Fruit fly (Drosophila melanogaster) whole organism, embryonic: ENCODE data around the gene aru.

ENCODE experiments used
- ATbp ChIP-seq: fragments of 200-800 bp; sonication (Bioruptor generic); optimal IDR thresholded peaks from 2 replicates; lab custom pipeline; 2017; ENCODE audit warnings: missing biosample characterization, mild to moderate bottlenecking, missing genetic modification characterization, missing genetic modification reagents
- Awh ChIP-seq: fragments of 200-800 bp; sonication (Bioruptor generic); IDR thresholded peaks from 2 replicates; pipeline ENCODE4, ENCODE4 v1.3.6; 2022; ENCODE audit warnings: missing biosample characterization, missing genetic modification characterization
- CG10462 ChIP-seq: fragments of 200-800 bp; sonication (Bioruptor generic); optimal IDR thresholded peaks from 2 replicates; lab custom pipeline; 2016; ENCODE audit warnings: missing biosample characterization, missing genetic modification characterization
- CG10543 ChIP-seq: fragments of 200-800 bp; sonication (Bioruptor generic); optimal IDR thresholded peaks from 3 replicates; lab custom pipeline; 2017; ENCODE audit warnings: missing biosample characterization, mild to moderate bottlenecking, missing genetic modification characterization, moderate library complexity
- CG13624 ChIP-seq: fragments of 200-800 bp; sonication (Bioruptor generic); optimal IDR thresholded peaks from 2 replicates; lab custom pipeline; 2016; ENCODE audit warnings: missing biosample characterization, missing genetic modification characterization
- CG1603 ChIP-seq: fragments of 200-800 bp; sonication (Bioruptor generic); optimal IDR thresholded peaks from 2 replicates; lab custom pipeline; 2019; ENCODE audit warnings: missing biosample characterization, mild to moderate bottlenecking, missing genetic modification characterization, moderate library complexity
- CG16813 ChIP-seq: fragments of 200-800 bp; sonication (Bioruptor generic); IDR thresholded peaks from 3 replicates; pipeline ENCODE4 v1.3.6; 2022; ENCODE audit warnings: missing biosample characterization, missing genetic modification characterization; ENCODE audit not compliant: partially characterized antibody
- CG18476 ChIP-seq: fragments of 200-800 bp; sonication (Bioruptor generic); optimal IDR thresholded peaks from 2 replicates; lab custom pipeline; 2016; ENCODE audit warnings: missing biosample characterization, mild to moderate bottlenecking, missing genetic modification characterization
- CG32532 ChIP-seq: fragments of 200-800 bp; sonication (Bioruptor generic); IDR thresholded peaks from 2 replicates; pipeline ENCODE4 v1.3.6; 2022; ENCODE audit warnings: missing biosample characterization, missing genetic modification characterization
- CG32772 ChIP-seq: fragments of 200-800 bp; sonication (Bioruptor generic); IDR thresholded peaks from 2 replicates; pipeline ENCODE4 v1.3.6; 2022; ENCODE audit warnings: missing biosample characterization, missing genetic modification characterization
- CG34422 ChIP-seq: fragments of 200-800 bp; sonication (Bioruptor generic); IDR thresholded peaks from 3 replicates; pipeline ENCODE4 v1.3.6; 2022; ENCODE audit warnings: missing biosample characterization, missing genetic modification characterization
- CG3995 ChIP-seq: fragments of 200-800 bp; sonication (Bioruptor generic); optimal IDR thresholded peaks from 3 replicates; lab custom pipeline; 2016; ENCODE audit warnings: missing biosample characterization, missing genetic modification characterization
- CG4360 ChIP-seq: fragments of 200-800 bp; sonication (Bioruptor generic); IDR thresholded peaks from 2 replicates; pipeline ENCODE4 v1.3.6; 2022; ENCODE audit warnings: missing biosample characterization, missing genetic modification characterization
- CG5180 ChIP-seq: fragments of 200-800 bp; sonication (Bioruptor generic); optimal IDR thresholded peaks from 3 replicates; lab custom pipeline; 2017; ENCODE audit warnings: missing biosample characterization, missing genetic modification characterization, mild to moderate bottlenecking, moderate library complexity, missing genetic modification reagents
- CG7839 ChIP-seq: fragments of 200-800 bp; sonication (Bioruptor generic); optimal IDR thresholded peaks from 3 replicates; lab custom pipeline; 2018; ENCODE audit warnings: missing biosample characterization, mild to moderate bottlenecking, missing genetic modification characterization, moderate library complexity
- CG8478 ChIP-seq: fragments of >200 bp; optimal IDR thresholded peaks from 2 replicates; lab custom pipeline; 2018
- CG9437 ChIP-seq: fragments of 200-800 bp; sonication (Bioruptor generic); optimal IDR thresholded peaks from 2 replicates; lab custom pipeline; 2018; ENCODE audit warnings: missing biosample characterization, mild to moderate bottlenecking, missing genetic modification characterization
- Doc2 ChIP-seq: fragments of 200-800 bp; sonication (Bioruptor generic); IDR thresholded peaks from 2 replicates; pipeline ENCODE4 v1.3.6; 2022; ENCODE audit warnings: missing biosample characterization, missing genetic modification characterization
- Dref ChIP-seq: fragments of 200-800 bp; sonication (Bioruptor generic); IDR thresholded peaks from 2 replicates; pipeline ENCODE4 v1.3.6; 2022; ENCODE audit warnings: missing biosample characterization, missing genetic modification characterization
- Ets97D ChIP-seq: fragments of 200-800 bp; sonication (Bioruptor generic); optimal IDR thresholded peaks from 3 replicates; lab custom pipeline; 2016; ENCODE audit warnings: missing biosample characterization, missing genetic modification characterization
- Fer2 ChIP-seq: fragments of 200-800 bp; sonication (Bioruptor generic); optimal IDR thresholded peaks from 2 replicates; lab custom pipeline; 2018; ENCODE audit warnings: missing biosample characterization, mild to moderate bottlenecking, missing genetic modification characterization, moderate library complexity
- H2.0 ChIP-seq: fragments of 200-800 bp; sonication (Bioruptor generic); IDR thresholded peaks from 2 replicates; pipeline ENCODE4 v1.3.6; 2022; ENCODE audit warnings: missing biosample characterization, missing genetic modification characterization
- Hr51 ChIP-seq, 2 experiments: fragments of 200-800 bp; sonication (Bioruptor generic); optimal IDR thresholded peaks; 2 replicates in 1 of 2; 3 replicates in 1 of 2; lab custom pipeline; 2016 to 2018; ENCODE audit warnings: missing biosample characterization in 2 of 2, missing genetic modification characterization in 2 of 2, mild to moderate bottlenecking in 1 of 2, moderate library complexity in 1 of 2
- Kr ChIP-seq: fragments of 200-800 bp; sonication (Bioruptor generic); optimal IDR thresholded peaks from 2 replicates; lab custom pipeline; 2017; ENCODE audit warnings: missing biosample characterization, mild to moderate bottlenecking, missing genetic modification characterization
- Lpt ChIP-seq: fragments of >200 bp; optimal IDR thresholded peaks from 2 replicates; lab custom pipeline; 2018; ENCODE audit warnings: missing biosample characterization, missing genetic modification characterization
- NC2α ChIP-seq: fragments of 200-800 bp; sonication (Bioruptor generic); optimal IDR thresholded peaks from 2 replicates; lab custom pipeline; 2016; ENCODE audit warnings: missing biosample characterization, missing genetic modification characterization
- Nf-YA ChIP-seq: fragments of 200-800 bp; sonication (Bioruptor generic); IDR thresholded peaks from 2 replicates; pipeline ENCODE4 v1.3.6; 2022; ENCODE audit warnings: missing biosample characterization, missing genetic modification characterization
- Opbp ChIP-seq: fragments of 200-800 bp; sonication (Bioruptor generic); IDR thresholded peaks from 3 replicates; pipeline ENCODE4 v1.3.6; 2022; ENCODE audit warnings: missing biosample characterization, missing genetic modification characterization; ENCODE audit not compliant: partially characterized antibody
- Pdp1 ChIP-seq, 2 experiments: fragments of 200-800 bp; sonication (Bioruptor generic); optimal IDR thresholded peaks; 3 replicates each; lab custom pipeline; 2016; ENCODE audit warnings: missing biosample characterization in 2 of 2, missing genetic modification characterization in 2 of 2, mild to moderate bottlenecking in 1 of 2, moderate library complexity in 1 of 2
- Sry-β ChIP-seq: fragments of 200-800 bp; sonication (Bioruptor generic); optimal IDR thresholded peaks from 2 replicates; lab custom pipeline; 2018; ENCODE audit warnings: missing biosample characterization, mild to moderate bottlenecking, missing genetic modification characterization, moderate library complexity
- ac ChIP-seq: fragments of 200-800 bp; sonication (Bioruptor generic); optimal IDR thresholded peaks from 3 replicates; lab custom pipeline; 2017; ENCODE audit warnings: missing biosample characterization, mild to moderate bottlenecking, missing genetic modification characterization
- al ChIP-seq: fragments of 200-800 bp; sonication (Bioruptor generic); IDR thresholded peaks from 2 replicates; pipeline ENCODE4 v1.3.6; 2022; ENCODE audit warnings: missing biosample characterization, missing genetic modification characterization
- ash1 ChIP-seq: fragments of 200-800 bp; sonication (Bioruptor generic); optimal IDR thresholded peaks from 2 replicates; lab custom pipeline; 2018; ENCODE audit warnings: missing biosample characterization, mild to moderate bottlenecking, missing genetic modification characterization
- ci ChIP-seq: fragments of 200-800 bp; sonication (Bioruptor generic); IDR thresholded peaks from 3 replicates; pipeline ENCODE4 v1.3.6; 2022; ENCODE audit warnings: missing biosample characterization, missing genetic modification characterization
- fd96Cb ChIP-seq: fragments of 200-800 bp; sonication (Bioruptor generic); optimal IDR thresholded peaks from 2 replicates; lab custom pipeline; 2018; ENCODE audit warnings: missing biosample characterization, mild to moderate bottlenecking, missing genetic modification characterization, moderate library complexity
- gem ChIP-seq: fragments of 200-800 bp; sonication (Bioruptor generic); optimal IDR thresholded peaks from 2 replicates; lab custom pipeline; 2019; ENCODE audit warnings: missing biosample characterization, mild to moderate bottlenecking, missing genetic modification characterization, moderate library complexity
- hbn ChIP-seq: fragments of 200-800 bp; sonication (Bioruptor generic); IDR thresholded peaks from 2 replicates; pipeline ENCODE4 v1.3.6; 2022; ENCODE audit warnings: missing biosample characterization, missing genetic modification characterization; ENCODE audit not compliant: partially characterized antibody
- knrl ChIP-seq: fragments of 200-800 bp; sonication (Bioruptor generic); IDR thresholded peaks from 3 replicates; pipeline ENCODE4 v1.3.6; 2022; ENCODE audit warnings: missing biosample characterization, missing genetic modification characterization; ENCODE audit not compliant: partially characterized antibody
- lmd ChIP-seq: fragments of 200-800 bp; sonication (Bioruptor generic); IDR thresholded peaks from 2 replicates; pipeline ENCODE4 v1.3.6; 2022; ENCODE audit warnings: missing biosample characterization, missing genetic modification characterization
- pan ChIP-seq, 4 experiments: fragments of >200 bp in 3 of 4; fragments of 200-800 bp in 1 of 4; sonication (Bioruptor generic) in 1 of 4; optimal IDR thresholded peaks in 3 of 4; IDR thresholded peaks in 1 of 4; 2 replicates each; pipeline versions ENCODE4 v1.3.6 to Lab custom; 2017 to 2022; ENCODE audit warnings: missing biosample characterization in 2 of 4, missing genetic modification characterization in 2 of 4, mixed read lengths in 1 of 4
- schlank ChIP-seq: fragments of 200-800 bp; sonication (Bioruptor generic); optimal IDR thresholded peaks from 2 replicates; lab custom pipeline; 2018; ENCODE audit warnings: missing biosample characterization, mild to moderate bottlenecking, missing genetic modification characterization
- sd ChIP-seq: fragments of 200-800 bp; sonication (Bioruptor generic); optimal IDR thresholded peaks from 3 replicates; lab custom pipeline; 2018; ENCODE audit warnings: missing biosample characterization, mild to moderate bottlenecking, missing genetic modification characterization, moderate library complexity
- slbo ChIP-seq: fragments of 200-800 bp; sonication (Bioruptor generic); IDR thresholded peaks from 2 replicates; pipeline ENCODE4 v1.3.6; 2022; ENCODE audit warnings: missing biosample characterization, missing genetic modification characterization
- slou ChIP-seq: fragments of 200-800 bp; sonication (Bioruptor generic); optimal IDR thresholded peaks from 3 replicates; lab custom pipeline; 2016; ENCODE audit warnings: missing biosample characterization, missing genetic modification characterization
- slp2 ChIP-seq: fragments of 200-800 bp; sonication (Bioruptor generic); optimal IDR thresholded peaks from 2 replicates; lab custom pipeline; 2016; ENCODE audit warnings: missing biosample characterization, missing genetic modification characterization
- sr ChIP-seq: fragments of 200-800 bp; sonication (Bioruptor generic); IDR thresholded peaks from 3 replicates; pipeline ENCODE4 v1.3.6; 2022; ENCODE audit warnings: missing biosample characterization, missing genetic modification characterization
- tgo ChIP-seq: fragments of 200-800 bp; sonication (Bioruptor generic); IDR thresholded peaks from 3 replicates; pipeline ENCODE4 v1.3.6; 2022; ENCODE audit warnings: missing biosample characterization, missing genetic modification characterization
- ttk ChIP-seq: fragments of 200-800 bp; sonication (Bioruptor generic); IDR thresholded peaks from 2 replicates; pipeline ENCODE4 v2.1.2; 2022; ENCODE audit warnings: missing biosample characterization, missing genetic modification characterization
- tup ChIP-seq: fragments of 200-800 bp; sonication (Bioruptor generic); optimal IDR thresholded peaks from 2 replicates; lab custom pipeline; 2016; ENCODE audit warnings: missing biosample characterization, mild to moderate bottlenecking, missing genetic modification characterization, moderate library complexity
- unpg ChIP-seq: fragments of 200-800 bp; sonication (Bioruptor generic); optimal IDR thresholded peaks from 3 replicates; lab custom pipeline; 2018; ENCODE audit warnings: missing biosample characterization, mild to moderate bottlenecking, missing genetic modification characterization, moderate library complexity

The aru gene

dm6 chr2L:855052-855547 lies 13.1 kb downstream of the aru start, which contains the start of gene CG13949 (continued):
- peak; percentile 56 for TF ChIP-seq knrl (GFP tag; lab: Robert Waterston, UW)
- TF ChIP-seq Hr51 (GFP tag; optimal IDR thresholded peaks at IDR 0.05; lab: Kevin White, UChicago) = peak in 1 of 2 experiments; percentile 63
- peak; percentile 57 for TF ChIP-seq CG16813 (GFP tag; lab: Robert Waterston, UW)
- TF ChIP-seq CG10543 (GFP tag; lab: Kevin White, UChicago) = peak; percentile 5
- TF ChIP-seq tup (GFP tag; lab: Kevin White, UChicago) = no peak
- TF ChIP-seq Pdp1 (GFP tag; optimal IDR thresholded peaks at IDR 0.05; lab: Kevin White, UChicago) = peak; percentile 1 to 66
- peak; percentile 17 for TF ChIP-seq CG8478 (lab: Kevin White, UChicago)
- TF ChIP-seq Fer2 = peak; percentile 5
- TF ChIP-seq Awh (GFP tag; lab: Robert Waterston, UW) = peak; percentile 72
- no peak for TF ChIP-seq Kr (GFP tag; lab: Kevin White, UChicago)
- TF ChIP-seq CG18476 (GFP tag; lab: Kevin White, UChicago) = no peak
- no peak for TF ChIP-seq sr (GFP tag; lab: Robert Waterston, UW)
- peak; percentile 87 for TF ChIP-seq CG32532
- peak; percentile 77 for TF ChIP-seq CG34422
- TF ChIP-seq Sry-β = no peak
- TF ChIP-seq CG5180 (GFP tag; lab: Kevin White, UChicago) = peak; percentile 12
- TF ChIP-seq Opbp (GFP tag; lab: Robert Waterston, UW) = peak; percentile 63
- peak; percentile 73 for TF ChIP-seq CG1603 (tag; lab: Kevin White, UChicago)
- no peak for TF ChIP-seq Doc2 (GFP tag; lab: Robert Waterston, UW)
- peak; percentile 60 for TF ChIP-seq CG32772 (GFP tag; lab: Robert Waterston, UW)
- peak; percentile 27 for TF ChIP-seq fd96Cb
- TF ChIP-seq ci (GFP tag; lab: Robert Waterston, UW) = peak; percentile 61
- no peak for TF ChIP-seq Lpt (GFP tag; lab: Kevin White, UChicago)
- peak; percentile 68 for TF ChIP-seq Ets97D (GFP tag; lab: Kevin White, UChicago)
- no peak for TF ChIP-seq ac (GFP tag; lab: Kevin White, UChicago)
- TF ChIP-seq pan (optimal IDR thresholded peaks at IDR 0.05; lab: Kevin White, UChicago) = no peak
- peak in 1 of 2 experiments; percentile 83 for TF ChIP-seq pan (GFP tag; optimal IDR thresholded peaks at IDR 0.05 in 1 of 2, IDR thresholded peaks at IDR 0.05 in 1 of 2)
- TF ChIP-seq H2.0 = peak; percentile 80
- peak; percentile 25 for TF ChIP-seq slou
- peak; percentile 80 for TF ChIP-seq ttk (GFP tag; lab: Robert Waterston, UW)
- TF ChIP-seq NC2α = no peak
- TF ChIP-seq Nf-YA (GFP tag; lab: Robert Waterston, UW) = peak; percentile 37
- TF ChIP-seq lmd = peak; percentile 72
- TF ChIP-seq Dref = peak; percentile 39; the same call in 1 of the 2 replicates
- peak; percentile 49; the same call in 1 of the 2 replicates for TF ChIP-seq hbn (GFP tag; lab: Robert Waterston, UW)
- TF ChIP-seq CG9437 (GFP tag; lab: Kevin White, UChicago) = no peak
- TF ChIP-seq gem (tag; lab: Kevin White, UChicago) = peak; percentile 81
- TF ChIP-seq unpg (GFP tag; lab: Kevin White, UChicago) = peak; percentile 70
- TF ChIP-seq slbo (GFP tag; lab: Robert Waterston, UW) = peak; percentile 79
- peak; percentile 37 for TF ChIP-seq ATbp (GFP tag; lab: Kevin White, UChicago)
- peak; percentile 73 for TF ChIP-seq CG7839 (tag; lab: Kevin White, UChicago)
- peak; percentile 64 for TF ChIP-seq CG13624 (GFP tag; lab: Kevin White, UChicago)
- 0 out of 2 replicates have a peak, but pooled peaks have one; percentile 18 for TF ChIP-seq CG4360 (GFP tag; lab: Robert Waterston, UW)
- peak; percentile 53 for TF ChIP-seq sd
- TF ChIP-seq al (GFP tag; lab: Robert Waterston, UW) = peak; percentile 67
- peak; percentile 46 for TF ChIP-seq slp2 (GFP tag; lab: Kevin White, UChicago)
- TF ChIP-seq schlank = no peak
- peak; percentile 87 for TF ChIP-seq CG10462
- TF ChIP-seq CG3995 (GFP tag; lab: Kevin White, UChicago) = peak; percentile 70
- TF ChIP-seq ash1 = no peak
- peak; percentile 70 for TF ChIP-seq tgo (GFP tag; lab: Robert Waterston, UW)
